Worm (Caenorhabditis elegans) whole organism, midembryonic: ENCODE data around the gene F02A9.1.

Experiments used
- T22C8.4 ChIP-seq: fragments of 200-800 bp; sonication (Bioruptor generic); IDR thresholded peaks from 2 replicates; pipeline ENCODE4 v1.3.6; 2022; ENCODE audit warnings: missing genetic modification characterization, missing compliant biosample characterization
- cog-1 ChIP-seq: sonication (generic microtip); optimal IDR thresholded peaks from 2 replicates; lab custom pipeline; 2016; ENCODE audit warnings: missing genetic modification characterization, missing compliant biosample characterization
- flt-1 ChIP-seq: fragments of 200-800 bp; sonication (Bioruptor generic); IDR thresholded peaks from 2 replicates; pipeline ENCODE4 v1.3.6; 2022; ENCODE audit warnings: missing genetic modification characterization, missing compliant biosample characterization
- klf-2 ChIP-seq: fragments of 200-800 bp; sonication (Bioruptor generic); conservative IDR thresholded peaks from 2 replicates; pipeline ENCODE4 v1.3.6; 2022; ENCODE audit warnings: missing genetic modification reagents, missing genetic modification characterization, missing compliant biosample characterization
- med-1 ChIP-seq: sonication (generic microtip); optimal IDR thresholded peaks from 2 replicates; lab custom pipeline; 2017; ENCODE audit warnings: missing genetic modification characterization, mild to moderate bottlenecking, missing compliant biosample characterization, antibody characterized with exemption, missing genetic modification reagents; ENCODE audit not compliant: insufficient read depth
- ref-1 ChIP-seq: fragments of 200-800 bp; sonication (Bioruptor generic); conservative IDR thresholded peaks from 2 replicates; pipeline ENCODE4 v1.3.6; 2022; ENCODE audit warnings: missing genetic modification reagents, missing genetic modification characterization, missing compliant biosample characterization
- tab-1 ChIP-seq: fragments of 200-800 bp; sonication (Bioruptor generic); IDR thresholded peaks from 2 replicates; pipeline ENCODE4 v1.3.6; 2022; ENCODE audit warnings: missing genetic modification characterization, missing compliant biosample characterization
- ztf-23 ChIP-seq: fragments of 200-800 bp; sonication (Bioruptor generic); IDR thresholded peaks from 2 replicates; pipeline ENCODE4 v1.3.6; 2022; ENCODE audit warnings: missing genetic modification reagents, missing genetic modification characterization, missing compliant biosample characterization
- ztf-29 ChIP-seq: fragments of 200-800 bp; sonication (Bioruptor generic); IDR thresholded peaks from 2 replicates; pipeline ENCODE4 v1.3.6; 2022; ENCODE audit warnings: missing genetic modification reagents, missing genetic modification characterization, missing compliant biosample characterization

The F02A9.1 gene

ce11 chrIII:9045838-9046237 is 31.8 kb downstream of the F02A9.1 start, which contains the start of gene R107.2:
R107.2 (minus strand) TSS chrIII:9045938.
- TF ChIP-seq klf-2 (GFP tag; lab: Robert Waterston, UW) (no peak), T22C8.4 (GFP tag; lab: Robert Waterston, UW) (no peak), ztf-23 (GFP tag; lab: Robert Waterston, UW) (no peak), ref-1 (GFP tag; lab: Robert Waterston, UW) (no peak), flt-1 (GFP tag; lab: Robert Waterston, UW) (no peak), cog-1 (tag; lab: Kevin White, UChicago) (no peak), med-1 (GFP tag; lab: Kevin White, UChicago) (no peak), tab-1 (GFP tag; lab: Robert Waterston, UW) (no peak), ztf-29 (GFP tag; lab: Robert Waterston, UW) (no peak)

ce11 chrIII:9043200-9043599 is 34.4 kb downstream of the F02A9.1 start, which contains the start of gene nac-2:
nac-2 (minus strand) TSS chrIII:9043300.
- TF ChIP-seq flt-1 (GFP tag; lab: Robert Waterston, UW) (no peak), ztf-23 (GFP tag; lab: Robert Waterston, UW) (no peak), med-1 (GFP tag; lab: Kevin White, UChicago) (no peak), klf-2 (GFP tag; lab: Robert Waterston, UW) (no peak), ref-1 (GFP tag; lab: Robert Waterston, UW) (no peak), ztf-29 (GFP tag; lab: Robert Waterston, UW) (no peak), tab-1 (GFP tag; lab: Robert Waterston, UW) (no peak), T22C8.4 (GFP tag; lab: Robert Waterston, UW) (no peak), cog-1 (tag; lab: Kevin White, UChicago) (no peak)

ce11 chrIII:9037658-9038057 is 40.0 kb downstream of the F02A9.1 start, which contains the start of gene R107.9:
R107.9 (plus strand) TSS chrIII:9037958.
- TF ChIP-seq cog-1 (tag; lab: Kevin White, UChicago) (no peak), ztf-29 (GFP tag; lab: Robert Waterston, UW) (no peak), ref-1 (GFP tag; lab: Robert Waterston, UW) (no peak), tab-1 (GFP tag; lab: Robert Waterston, UW) (no peak), klf-2 (GFP tag; lab: Robert Waterston, UW) (no peak), med-1 (GFP tag; lab: Kevin White, UChicago) (no peak), T22C8.4 (GFP tag; lab: Robert Waterston, UW) (no peak), flt-1 (GFP tag; lab: Robert Waterston, UW) (no peak), ztf-23 (GFP tag; lab: Robert Waterston, UW) (no peak)

- TF ChIP-seq cog-1 (tag; lab: Kevin White, UChicago) (no peak), ztf-23 (GFP tag; lab: Robert Waterston, UW) (no peak), klf-2 (GFP tag; lab: Robert Waterston, UW) (no peak), flt-1 (GFP tag; lab: Robert Waterston, UW) (no peak), tab-1 (GFP tag; lab: Robert Waterston, UW) (no peak), med-1 (GFP tag; lab: Kevin White, UChicago) (no peak), ztf-29 (GFP tag; lab: Robert Waterston, UW) (no peak), ref-1 (GFP tag; lab: Robert Waterston, UW) (no peak), T22C8.4 (GFP tag; lab: Robert Waterston, UW) (no peak)
Observed at ce11 chrIII:9035037-9035436, 42.6 kb downstream of the F02A9.1 start.

- no peak for TF ChIP-seq flt-1 (GFP tag; lab: Robert Waterston, UW)
- no peak for TF ChIP-seq T22C8.4 (GFP tag; lab: Robert Waterston, UW)
- TF ChIP-seq ref-1 (GFP tag; lab: Robert Waterston, UW): no peak
- TF ChIP-seq klf-2 (GFP tag; lab: Robert Waterston, UW): no peak
- TF ChIP-seq tab-1 (GFP tag; lab: Robert Waterston, UW): no peak
- no peak for TF ChIP-seq cog-1 (tag; lab: Kevin White, UChicago)
- TF ChIP-seq med-1 (GFP tag; lab: Kevin White, UChicago): no peak
Observed at ce11 chrIII:9034133-9034532, 43.5 kb downstream of the F02A9.1 start.

ce11 chrIII:9030818-9031217 is 46.8 kb downstream of the F02A9.1 start:
- TF ChIP-seq med-1 (GFP tag; lab: Kevin White, UChicago) (no peak), tab-1 (GFP tag; lab: Robert Waterston, UW) (no peak), ref-1 (GFP tag; lab: Robert Waterston, UW) (no peak), ztf-23 (GFP tag; lab: Robert Waterston, UW) (no peak), T22C8.4 (GFP tag; lab: Robert Waterston, UW) (no peak), cog-1 (tag; lab: Kevin White, UChicago) (no peak), ztf-29 (GFP tag; lab: Robert Waterston, UW) (no peak), klf-2 (GFP tag; lab: Robert Waterston, UW) (no peak), flt-1 (GFP tag; lab: Robert Waterston, UW) (no peak)

- TF ChIP-seq tab-1 (GFP tag; lab: Robert Waterston, UW): no peak
- no peak for TF ChIP-seq ztf-23 (GFP tag; lab: Robert Waterston, UW)
- no peak for TF ChIP-seq T22C8.4 (GFP tag; lab: Robert Waterston, UW)
- no peak for TF ChIP-seq flt-1 (GFP tag; lab: Robert Waterston, UW)
- no peak for TF ChIP-seq ref-1 (GFP tag; lab: Robert Waterston, UW)
- no peak for TF ChIP-seq cog-1 (tag; lab: Kevin White, UChicago)
- no peak for TF ChIP-seq klf-2 (GFP tag; lab: Robert Waterston, UW)
- no peak for TF ChIP-seq med-1 (GFP tag; lab: Kevin White, UChicago)
- no peak for TF ChIP-seq ztf-29 (GFP tag; lab: Robert Waterston, UW)
Observed at ce11 chrIII:9026951-9027350, 50.7 kb downstream of the F02A9.1 start, which contains the start of gene F59B2.13. F59B2.13 (minus strand) TSS chrIII:9027051.
